Worm (Caenorhabditis elegans): ENCODE data around the gene atg-2.

DNA sequence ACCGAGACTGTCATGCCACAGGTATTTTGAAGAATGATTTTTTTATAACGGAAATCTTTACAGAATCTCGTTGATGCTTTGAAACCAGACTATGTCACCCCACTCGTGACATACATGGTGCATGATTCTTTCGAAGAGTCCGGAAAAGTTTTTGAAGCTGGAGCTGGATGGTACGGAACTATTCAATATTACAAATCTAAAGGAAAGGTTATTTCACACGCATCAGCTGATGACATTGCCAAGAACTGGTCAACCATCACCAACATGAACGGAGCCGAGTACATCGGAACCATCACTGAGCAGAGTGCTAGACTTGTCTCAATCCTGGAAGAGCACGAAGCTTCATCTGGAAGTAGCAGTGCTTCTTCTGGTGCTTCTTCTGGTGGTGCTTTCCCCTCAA lies 12.6 kb downstream of the atg-2 start:
- TF ChIP-seq med-1 (GFP tag; optimal IDR thresholded peaks at IDR 0.05; ENCODE audit: insufficient read depth) (no peak), T22C8.4 (GFP tag; IDR thresholded peaks at IDR 0.05) (no peak), tab-1 (GFP tag; IDR thresholded peaks at IDR 0.05) (no peak), flt-1 (GFP tag; IDR thresholded peaks at IDR 0.05) (no peak), ztf-29 (GFP tag; IDR thresholded peaks at IDR 0.05) (no peak), ztf-23 (GFP tag; IDR thresholded peaks at IDR 0.05) (no peak), cog-1 (tag; optimal IDR thresholded peaks at IDR 0.05) (no peak), klf-2 (GFP tag; conservative IDR thresholded peaks at IDR 0.05) (no peak), ref-1 (GFP tag; conservative IDR thresholded peaks at IDR 0.05) (no peak)
